Worm (Caenorhabditis elegans) whole organism, L2 larva: ENCODE measurements around the gene srbc-56.

Experiments
- C34F6.9 ChIP-seq: fragments of 150-350 bp; optimal IDR thresholded peaks from 2 replicates; lab custom pipeline; 2014; ENCODE audit warnings: missing biosample characterization, missing genetic modification characterization
- F13H6.1 ChIP-seq: sonication (generic microtip); optimal IDR thresholded peaks from 2 replicates; lab custom pipeline; 2016; ENCODE audit warnings: missing genetic modification characterization, missing compliant biosample characterization
- R02D3.7 ChIP-seq: fragments of 150-350 bp; optimal IDR thresholded peaks from 2 replicates; lab custom pipeline; 2014; ENCODE audit warnings: missing biosample characterization, missing genetic modification characterization
- Y55F3AM.14 ChIP-seq: fragments of 200-800 bp; sonication (Bioruptor generic); optimal IDR thresholded peaks from 2 replicates; lab custom pipeline; 2018; ENCODE audit warnings: mild to moderate bottlenecking, missing genetic modification characterization, missing compliant biosample characterization
- ZK546.5 ChIP-seq: sonication (generic microtip); optimal IDR thresholded peaks from 2 replicates; lab custom pipeline; 2017; ENCODE audit warnings: missing biosample characterization, missing genetic modification characterization
- alr-1 ChIP-seq: fragments of 150-350 bp; optimal IDR thresholded peaks from 2 replicates; lab custom pipeline; 2014; ENCODE audit warnings: missing biosample characterization, missing genetic modification characterization
- aly-2 ChIP-seq: fragments of 150-350 bp; optimal IDR thresholded peaks from 2 replicates; lab custom pipeline; 2014; ENCODE audit warnings: missing biosample characterization, missing genetic modification characterization
- ama-1 ChIP-seq: fragments of 150-350 bp; optimal IDR thresholded peaks from 2 replicates; lab custom pipeline; 2018; ENCODE audit warnings: inconsistent platforms
- blmp-1 ChIP-seq: sonication (generic microtip); optimal IDR thresholded peaks from 2 replicates; lab custom pipeline; 2017; ENCODE audit warnings: missing genetic modification characterization, mild to moderate bottlenecking, missing compliant biosample characterization, antibody characterized with exemption, moderate library complexity; ENCODE audit not compliant: insufficient read depth
- ceh-16 ChIP-seq: fragments of 150-350 bp; optimal IDR thresholded peaks from 2 replicates; lab custom pipeline; 2014; ENCODE audit warnings: missing biosample characterization, missing genetic modification characterization
- ceh-82 ChIP-seq: fragments of 150-350 bp; optimal IDR thresholded peaks from 2 replicates; lab custom pipeline; 2014; ENCODE audit warnings: missing biosample characterization, missing genetic modification characterization
- crh-2 ChIP-seq: sonication (generic microtip); optimal IDR thresholded peaks from 2 replicates; lab custom pipeline; 2017; ENCODE audit warnings: missing biosample characterization, missing genetic modification characterization
- dmd-4 ChIP-seq: sonication (generic microtip); optimal IDR thresholded peaks from 2 replicates; lab custom pipeline; 2017; ENCODE audit warnings: missing biosample characterization, missing genetic modification characterization
- egl-27 ChIP-seq: sonication (generic microtip); optimal IDR thresholded peaks from 3 replicates; lab custom pipeline; 2017; ENCODE audit warnings: missing biosample characterization, missing genetic modification reagents, missing genetic modification characterization
- elt-1 ChIP-seq: fragments of 150-350 bp; optimal IDR thresholded peaks from 2 replicates; lab custom pipeline; 2014; ENCODE audit warnings: missing biosample characterization, missing genetic modification characterization
- elt-3 ChIP-seq: sonication (generic microtip); optimal IDR thresholded peaks from 2 replicates; lab custom pipeline; 2017; ENCODE audit warnings: missing biosample characterization, missing genetic modification characterization
- fos-1 ChIP-seq: fragments of 150-350 bp; optimal IDR thresholded peaks from 2 replicates; lab custom pipeline; 2014; ENCODE audit warnings: missing biosample characterization, missing genetic modification characterization
- gmeb-1 ChIP-seq: fragments of 150-350 bp; optimal IDR thresholded peaks from 2 replicates; lab custom pipeline; 2014; ENCODE audit warnings: missing biosample characterization, missing genetic modification characterization
- lin-11 ChIP-seq: fragments of 150-350 bp; sonication (generic microtip); optimal IDR thresholded peaks from 2 replicates; lab custom pipeline; 2014; ENCODE audit warnings: missing biosample characterization, missing genetic modification characterization, inconsistent platforms, mixed read lengths
- lin-13 ChIP-seq: fragments of 150-350 bp; optimal IDR thresholded peaks from 2 replicates; lab custom pipeline; 2014; ENCODE audit warnings: missing biosample characterization, missing genetic modification reagents, missing genetic modification characterization
- lin-39 ChIP-seq: fragments of 150-350 bp; optimal IDR thresholded peaks from 2 replicates; lab custom pipeline; 2014; ENCODE audit warnings: missing biosample characterization, missing genetic modification reagents, missing genetic modification characterization
- lsy-2 ChIP-seq, 2 experiments: fragments of 150-350 bp in 1 of 2; sonication (generic microtip) in 1 of 2; optimal IDR thresholded peaks; 2 replicates each; lab custom pipeline; 2014 to 2017; ENCODE audit warnings: missing biosample characterization in 2 of 2, missing genetic modification characterization in 2 of 2
- mab-5 ChIP-seq: fragments of 150-350 bp; optimal IDR thresholded peaks from 2 replicates; lab custom pipeline; 2014; ENCODE audit warnings: missing biosample characterization, missing genetic modification characterization
- mbf-1 ChIP-seq: sonication (generic microtip); optimal IDR thresholded peaks from 2 replicates; lab custom pipeline; 2017; ENCODE audit warnings: missing biosample characterization, missing genetic modification characterization
- mdl-1 ChIP-seq, 2 experiments: fragments of 150-350 bp in 1 of 2; sonication (generic microtip) in 1 of 2; optimal IDR thresholded peaks; 2 replicates each; lab custom pipeline; 2017; ENCODE audit warnings: missing biosample characterization in 2 of 2, missing genetic modification characterization in 2 of 2
- nhr-10 ChIP-seq: sonication (generic microtip); optimal IDR thresholded peaks from 2 replicates; lab custom pipeline; 2017; ENCODE audit warnings: missing biosample characterization, missing genetic modification characterization
- nhr-11 ChIP-seq: fragments of 150-350 bp; optimal IDR thresholded peaks from 2 replicates; lab custom pipeline; 2014; ENCODE audit warnings: missing biosample characterization, missing genetic modification characterization
- nhr-12 ChIP-seq: fragments of 150-350 bp; optimal IDR thresholded peaks from 2 replicates; lab custom pipeline; 2014; ENCODE audit warnings: missing biosample characterization, missing genetic modification characterization
- nhr-129 ChIP-seq: fragments of 150-350 bp; optimal IDR thresholded peaks from 2 replicates; lab custom pipeline; 2014; ENCODE audit warnings: missing biosample characterization, missing genetic modification characterization
- nhr-21 ChIP-seq: fragments of 150-350 bp; optimal IDR thresholded peaks from 2 replicates; lab custom pipeline; 2014; ENCODE audit warnings: missing biosample characterization, missing genetic modification characterization
- nhr-23 ChIP-seq: fragments of 150-350 bp; optimal IDR thresholded peaks from 2 replicates; lab custom pipeline; 2014; ENCODE audit warnings: missing biosample characterization, missing genetic modification reagents, missing genetic modification characterization
- nhr-237 ChIP-seq: fragments of 150-350 bp; optimal IDR thresholded peaks from 2 replicates; lab custom pipeline; 2014; ENCODE audit warnings: missing biosample characterization, missing genetic modification characterization
- nhr-25 ChIP-seq: fragments of 150-350 bp; sonication (generic microtip); optimal IDR thresholded peaks from 3 replicates; lab custom pipeline; 2014; ENCODE audit warnings: missing biosample characterization, missing genetic modification characterization
- nhr-6 ChIP-seq: fragments of 150-350 bp; optimal IDR thresholded peaks from 2 replicates; lab custom pipeline; 2014; ENCODE audit warnings: missing biosample characterization, missing genetic modification characterization
- nhr-77 ChIP-seq: fragments of 150-350 bp; optimal IDR thresholded peaks from 2 replicates; lab custom pipeline; 2014; ENCODE audit warnings: missing biosample characterization, missing genetic modification characterization
- peb-1 ChIP-seq: fragments of 150-350 bp; optimal IDR thresholded peaks from 2 replicates; lab custom pipeline; 2014; ENCODE audit warnings: missing biosample characterization, missing genetic modification characterization
- sem-4 ChIP-seq: fragments of 150-350 bp; optimal IDR thresholded peaks from 2 replicates; lab custom pipeline; 2014; ENCODE audit warnings: missing biosample characterization, missing genetic modification reagents, missing genetic modification characterization
- skn-1 ChIP-seq: sonication (generic microtip); optimal IDR thresholded peaks from 2 replicates; lab custom pipeline; 2017; ENCODE audit warnings: missing biosample characterization, missing genetic modification characterization
- sma-3 ChIP-seq: sonication (generic microtip); optimal IDR thresholded peaks from 2 replicates; lab custom pipeline; 2016; ENCODE audit warnings: missing genetic modification reagents, missing genetic modification characterization, missing compliant biosample characterization
- sma-9 ChIP-seq, 2 experiments: fragments of 150-350 bp in 1 of 2; sonication (generic microtip) in 1 of 2; optimal IDR thresholded peaks; 2 replicates each; lab custom pipeline; 2014 to 2016; ENCODE audit warnings: missing genetic modification characterization in 2 of 2, mild to moderate bottlenecking in 1 of 2, missing biosample characterization in 1 of 2, missing compliant biosample characterization in 1 of 2, missing genetic modification reagents in 1 of 2, moderate library complexity in 1 of 2
- snpc-4 ChIP-seq: fragments of 150-350 bp; optimal IDR thresholded peaks from 2 replicates; lab custom pipeline; 2014; ENCODE audit warnings: missing biosample characterization, missing genetic modification characterization
- unc-39 ChIP-seq: fragments of 150-350 bp; optimal IDR thresholded peaks from 2 replicates; lab custom pipeline; 2014; ENCODE audit warnings: missing biosample characterization, missing genetic modification characterization
- unc-55 ChIP-seq: fragments of 150-350 bp; sonication (generic microtip); optimal IDR thresholded peaks from 3 replicates; lab custom pipeline; 2014; ENCODE audit warnings: missing biosample characterization, missing genetic modification reagents, missing genetic modification characterization
- unc-62 ChIP-seq: fragments of 150-350 bp; optimal IDR thresholded peaks from 2 replicates; lab custom pipeline; 2014; ENCODE audit warnings: missing biosample characterization, missing genetic modification reagents, missing genetic modification characterization
- zag-1 ChIP-seq: fragments of 150-350 bp; optimal IDR thresholded peaks from 2 replicates; lab custom pipeline; 2014; ENCODE audit warnings: missing biosample characterization, missing genetic modification characterization
- ztf-1 ChIP-seq: fragments of 200-800 bp; sonication (Bioruptor generic); conservative IDR thresholded peaks from 2 replicates; pipeline ENCODE4 v1.3.6; 2022; ENCODE audit warnings: missing genetic modification characterization, missing compliant biosample characterization
- ztf-11 ChIP-seq: sonication (generic microtip); optimal IDR thresholded peaks from 2 replicates; lab custom pipeline; 2017; ENCODE audit warnings: missing biosample characterization, missing genetic modification characterization
- ztf-4 ChIP-seq: fragments of 150-350 bp; optimal IDR thresholded peaks from 2 replicates; lab custom pipeline; 2014; ENCODE audit warnings: missing biosample characterization, missing genetic modification characterization

The srbc-56 gene

DNA sequence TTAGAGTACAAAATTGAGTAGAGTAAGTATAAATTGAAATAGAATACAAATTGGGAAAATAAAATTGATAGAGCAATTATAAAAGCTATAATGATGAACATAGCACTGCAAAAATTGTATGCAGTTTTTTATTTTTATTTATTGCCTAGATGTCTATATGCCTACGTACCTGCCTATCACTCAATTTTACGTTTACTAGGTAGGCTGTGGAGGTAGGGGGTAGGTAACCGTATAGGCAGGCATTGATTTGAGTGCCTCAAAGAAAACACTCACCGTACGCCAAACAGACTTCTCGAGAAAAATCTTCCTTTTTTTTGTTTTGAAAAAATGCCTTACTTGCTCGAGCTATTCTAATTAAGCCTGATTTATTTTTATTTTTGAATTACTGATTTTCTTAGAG is at the start of gene srbc-56:
srbc-56 (minus strand) TSS at position 101 of the 400 bp plus-strand sequence.
- TF ChIP-seq sma-9 (GFP tag; optimal IDR thresholded peaks at IDR 0.05; lab: Kevin White, UChicago) (no peak), sma-9 (tag; optimal IDR thresholded peaks at IDR 0.05; lab: Kevin White, UChicago) (no peak)

DNA sequence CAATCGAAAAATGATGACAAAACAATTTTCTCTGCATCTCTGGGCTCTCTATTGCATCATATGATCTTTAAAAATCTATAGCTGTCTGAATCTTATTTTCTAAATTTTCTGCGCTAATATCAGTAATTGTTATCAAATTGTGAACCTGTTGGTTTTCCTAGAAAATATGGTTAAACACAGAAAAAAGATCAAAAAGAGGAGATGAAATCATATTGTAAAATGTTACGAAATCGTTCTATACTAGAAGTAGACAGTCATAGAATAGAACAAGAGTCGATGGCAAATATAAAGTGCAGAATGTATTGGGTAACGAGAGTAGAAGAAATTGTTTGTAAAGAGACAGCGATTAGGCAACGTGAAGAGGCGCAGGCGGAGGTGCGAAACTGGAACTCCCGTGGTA is 49.2 kb upstream of the srbc-56 start:
- TF ChIP-seq nhr-11 (tag; lab: Kevin White, UChicago) (no peak), nhr-12 (tag; lab: Kevin White, UChicago) (no peak), elt-3 (tag; lab: Kevin White, UChicago) (no peak), unc-55 (peak; percentile 57), unc-62 (GFP tag; lab: Kevin White, UChicago) (no peak), nhr-6 (peak; percentile 14), gmeb-1 (tag; lab: Kevin White, UChicago) (peak; percentile 25), crh-2 (peak; percentile 79), nhr-23 (tag; lab: Kevin White, UChicago) (no peak), alr-1 (tag; lab: Kevin White, UChicago) (no peak), nhr-129 (tag; lab: Kevin White, UChicago) (peak; percentile 94), nhr-237 (tag; lab: Kevin White, UChicago) (no peak), peb-1 (tag; lab: Kevin White, UChicago) (no peak), ama-1 (lab: Kevin White, UChicago) (no peak), F13H6.1 (peak; percentile 57), nhr-10 (tag; lab: Kevin White, UChicago) (no peak), lin-11 (tag; lab: Kevin White, UChicago) (no peak), sem-4 (no peak), blmp-1 (tag; lab: Kevin White, UChicago) (peak; percentile 5), ZK546.5 (tag; lab: Kevin White, UChicago) (no peak), ztf-4 (tag; lab: Kevin White, UChicago) (no peak), mab-5 (tag; lab: Kevin White, UChicago) (no peak), lsy-2 (tag; optimal IDR thresholded peaks at IDR 0.05; lab: Kevin White, UChicago) (peak in 1 of 2 experiments; percentile 9), fos-1 (tag; lab: Kevin White, UChicago) (peak; percentile 85), ceh-82 (no peak), lin-39 (tag; lab: Kevin White, UChicago) (no peak), skn-1 (peak; percentile 98), aly-2 (tag; lab: Kevin White, UChicago) (no peak), elt-1 (tag; lab: Kevin White, UChicago) (no peak), ztf-11 (tag; lab: Kevin White, UChicago) (no peak), nhr-25 (tag; lab: Kevin White, UChicago) (peak; percentile 47), R02D3.7 (tag; lab: Kevin White, UChicago) (no peak), zag-1 (tag; lab: Kevin White, UChicago) (no peak), sma-3 (GFP tag; lab: Kevin White, UChicago) (peak; percentile 54), egl-27 (no peak), Y55F3AM.14 (GFP tag; lab: Kevin White, UChicago) (no peak), sma-9 (GFP tag; optimal IDR thresholded peaks at IDR 0.05; lab: Kevin White, UChicago) (peak; percentile 10), sma-9 (tag; optimal IDR thresholded peaks at IDR 0.05; lab: Kevin White, UChicago) (no peak), lin-13 (GFP tag; lab: Kevin White, UChicago) (peak; percentile 19), ztf-1 (GFP tag; lab: Robert Waterston, UW) (no peak), nhr-21 (tag; lab: Kevin White, UChicago) (peak; percentile 57), nhr-77 (tag; lab: Kevin White, UChicago) (no peak), mdl-1 (tag; optimal IDR thresholded peaks at IDR 0.05; lab: Kevin White, UChicago) (no peak), ceh-16 (no peak), unc-39 (tag; lab: Kevin White, UChicago) (no peak), C34F6.9 (tag; lab: Kevin White, UChicago) (peak; percentile 73), mbf-1 (no peak), dmd-4 (tag; lab: Kevin White, UChicago) (no peak), snpc-4 (tag; lab: Kevin White, UChicago) (no peak)
- TF ChIP-seq, all 48 proteins: peak for 16
